Worm (Caenorhabditis elegans): ENCODE measurements around the gene M110.9.

The M110.9 gene

ce11 chrII:8230976-8231375, at the start of gene M110.9:
TSS of gene M110.9 (plus strand) at chrII:8231276.
- TF ChIP-seq aha-1 (tag; optimal IDR thresholded peaks at IDR 0.05) (no peak), elt-3 (tag; optimal IDR thresholded peaks at IDR 0.05) (no peak), swsn-7 (tag; optimal IDR thresholded peaks at IDR 0.05) (no peak), lin-13 (GFP tag; optimal IDR thresholded peaks at IDR 0.05) (no peak), nhr-76 (tag; optimal IDR thresholded peaks at IDR 0.05) (no peak), egl-13 (tag; optimal IDR thresholded peaks at IDR 0.05) (no peak), nhr-237 (tag; optimal IDR thresholded peaks at IDR 0.05) (no peak), fkh-4 (tag; optimal IDR thresholded peaks at IDR 0.05; ENCODE audit: borderline replicate concordance) (no peak), pag-3 (tag; optimal IDR thresholded peaks at IDR 0.05; ENCODE audit: borderline replicate concordance, insufficient read depth) (no peak), unc-86 (tag; optimal IDR thresholded peaks at IDR 0.05) (no peak), efl-1 (optimal IDR thresholded peaks at IDR 0.05) (no peak), efl-1 (GFP tag; optimal IDR thresholded peaks at IDR 0.05 in 1 of 2) (no peak), ets-5 (GFP tag; IDR thresholded peaks at IDR 0.05) (no peak), egl-27 (tag; optimal IDR thresholded peaks at IDR 0.05) (no peak), nhr-77 (tag; optimal IDR thresholded peaks at IDR 0.05) (no peak), efl-3 (GFP tag; optimal IDR thresholded peaks at IDR 0.05) (no peak), mdl-1 (tag; optimal IDR thresholded peaks at IDR 0.05) (no peak), ztf-4 (tag; optimal IDR thresholded peaks at IDR 0.05) (no peak), C34B4.2 (tag; optimal IDR thresholded peaks at IDR 0.05) (no peak), ces-1 (GFP tag; optimal IDR thresholded peaks at IDR 0.05) (no peak)

DNA sequence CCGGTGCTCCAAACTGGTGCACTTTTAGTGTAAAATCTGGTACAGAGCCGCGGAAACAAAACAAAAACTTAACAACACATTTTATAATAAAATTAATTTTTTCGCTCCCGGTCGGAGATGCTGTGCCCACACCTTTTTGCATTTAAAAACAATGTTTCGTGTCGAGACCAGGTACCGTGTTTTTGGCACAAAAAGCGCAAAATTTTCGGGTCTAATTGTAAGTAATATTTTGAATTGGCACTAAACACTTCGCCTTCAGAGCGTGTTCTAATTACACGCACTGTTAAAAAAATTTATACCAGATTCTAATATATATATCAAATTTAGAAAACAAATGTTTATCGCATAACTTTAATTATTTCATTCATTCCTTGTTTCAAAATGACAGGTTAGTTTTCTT, 49.6 kb upstream of the M110.9 start, which contains the start of gene dylt-3:
Gene dylt-3, plus strand, starts transcription at position 301 of the 400 bp plus-strand sequence.
- no peak for TF ChIP-seq egl-27 (tag; optimal IDR thresholded peaks at IDR 0.05)
- no peak for TF ChIP-seq nhr-28 (tag; optimal IDR thresholded peaks at IDR 0.05)
- no peak for TF ChIP-seq lin-13 (GFP tag; optimal IDR thresholded peaks at IDR 0.05)
- TF ChIP-seq unc-130 (tag; optimal IDR thresholded peaks at IDR 0.05) = no peak
- no peak for TF ChIP-seq dpl-1 (GFP tag; optimal IDR thresholded peaks at IDR 0.05)
- TF ChIP-seq efl-3 (GFP tag; optimal IDR thresholded peaks at IDR 0.05) = no peak
- no peak for TF ChIP-seq mdl-1 (tag; optimal IDR thresholded peaks at IDR 0.05)
- no peak for TF ChIP-seq nhr-12 (tag; optimal IDR thresholded peaks at IDR 0.05)
- TF ChIP-seq elt-2 (tag; optimal IDR thresholded peaks at IDR 0.05) = no peak
- no peak for TF ChIP-seq lin-39 (tag; optimal IDR thresholded peaks at IDR 0.05)
- no peak for TF ChIP-seq unc-86 (tag; optimal IDR thresholded peaks at IDR 0.05)
- TF ChIP-seq swsn-7 (tag; optimal IDR thresholded peaks at IDR 0.05) = no peak
- TF ChIP-seq fkh-8 (tag; optimal IDR thresholded peaks at IDR 0.05) = no peak
- TF ChIP-seq vab-15 (tag; optimal IDR thresholded peaks at IDR 0.05) = no peak
- TF ChIP-seq ceh-63 (GFP tag; optimal IDR thresholded peaks at IDR 0.05) = no peak
- TF ChIP-seq nhr-20 (tag; optimal IDR thresholded peaks at IDR 0.05) = no peak
- no peak for TF ChIP-seq aha-1 (tag; optimal IDR thresholded peaks at IDR 0.05)

DNA sequence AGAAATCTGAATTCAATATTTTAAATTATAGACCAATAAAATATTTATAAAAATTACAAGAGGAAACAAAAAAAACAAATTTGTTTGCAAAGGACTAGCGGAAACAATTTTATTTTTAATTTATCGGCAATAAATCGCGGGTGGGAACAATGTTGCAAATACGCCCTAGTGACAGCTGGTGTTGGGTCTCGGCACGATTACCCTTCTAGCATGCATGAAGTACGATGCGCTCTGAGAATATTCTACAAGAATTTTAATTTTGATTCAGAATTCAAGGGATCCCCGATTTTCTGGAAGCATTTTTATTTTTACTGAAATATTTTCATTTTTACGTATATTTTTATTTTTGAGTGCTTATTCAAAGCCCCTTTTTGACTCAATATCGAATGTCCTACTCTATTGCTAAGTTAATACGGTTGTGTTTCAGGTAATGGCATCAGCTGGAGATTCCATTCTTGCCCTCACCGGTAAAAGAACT, 46.0 kb upstream of the M110.9 start, which contains the start of the genes mig-5 and cct-1:
Gene mig-5, minus strand, starts transcription at position 8 of the 478 bp plus-strand sequence.
Gene cct-1, plus strand, starts transcription at position 428 of the 478 bp plus-strand sequence.
- peak; percentile 95 for TF ChIP-seq hpl-2 (GFP tag; optimal IDR thresholded peaks at IDR 0.05)
- peak; percentile 49 for TF ChIP-seq nhr-12 (tag; optimal IDR thresholded peaks at IDR 0.05)
- peak; percentile 99 for TF ChIP-seq nhr-20 (tag; optimal IDR thresholded peaks at IDR 0.05)
- TF ChIP-seq nhr-84 (tag; optimal IDR thresholded peaks at IDR 0.05) = no peak
- peak; percentile 98 for TF ChIP-seq C16A3.4 (tag; optimal IDR thresholded peaks at IDR 0.05)
- TF ChIP-seq ceh-63 (GFP tag; optimal IDR thresholded peaks at IDR 0.05) = peak; percentile 90
- peak; percentile 99 for TF ChIP-seq isw-1 (GFP tag; IDR thresholded peaks at IDR 0.05)
- TF ChIP-seq snu-23 (GFP tag; optimal IDR thresholded peaks at IDR 0.05) = peak; percentile 99
- peak; percentile 91 for TF ChIP-seq zip-4 (GFP tag; optimal IDR thresholded peaks at IDR 0.05)
- TF ChIP-seq fkh-10 (GFP tag; optimal IDR thresholded peaks at IDR 0.05) = peak; percentile 84
- TF ChIP-seq ces-1 (GFP tag; optimal IDR thresholded peaks at IDR 0.05) = peak; percentile 39
- TF ChIP-seq elt-2 (tag; optimal IDR thresholded peaks at IDR 0.05) = peak; percentile 90
- TF ChIP-seq blmp-1 (tag; optimal IDR thresholded peaks at IDR 0.05) = peak; percentile 92
- TF ChIP-seq sptf-1 (tag; optimal IDR thresholded peaks at IDR 0.05) = no peak
- TF ChIP-seq lin-14 (GFP tag; optimal IDR thresholded peaks at IDR 0.05) = peak; percentile 98
- peak; percentile 98 for TF ChIP-seq grh-1 (GFP tag; IDR thresholded peaks at IDR 0.05)
- peak; percentile 100 for TF ChIP-seq unc-130 (tag; optimal IDR thresholded peaks at IDR 0.05)
- peak; percentile 44 for TF ChIP-seq ceh-90 (tag; optimal IDR thresholded peaks at IDR 0.05)
- TF ChIP-seq skn-1 (tag; optimal IDR thresholded peaks at IDR 0.05) = peak; percentile 97
- TF ChIP-seq pqm-1 (tag; optimal IDR thresholded peaks at IDR 0.05) = peak; percentile 38
- peak; percentile 73 to 88 for TF ChIP-seq egl-27 (tag; optimal IDR thresholded peaks at IDR 0.05)
- TF ChIP-seq unc-62 (GFP tag; optimal IDR thresholded peaks at IDR 0.05) = peak; percentile 45
- TF ChIP-seq unc-30 (tag; optimal IDR thresholded peaks at IDR 0.05) = peak; percentile 75
- peak; percentile 97 for TF ChIP-seq egl-13 (tag; optimal IDR thresholded peaks at IDR 0.05)
- TF ChIP-seq dsc-1 (tag; optimal IDR thresholded peaks at IDR 0.05) = peak; percentile 99
- peak; percentile 96 for TF ChIP-seq ceh-88 (GFP tag; IDR thresholded peaks at IDR 0.05)
- peak; percentile 92 for TF ChIP-seq sup-37 (GFP tag; optimal IDR thresholded peaks at IDR 0.05)

All from whole organism, L1 larva.